Fruit fly (Drosophila melanogaster): ENCODE results near the gene DopEcR.

Gene DopEcR

DNA sequence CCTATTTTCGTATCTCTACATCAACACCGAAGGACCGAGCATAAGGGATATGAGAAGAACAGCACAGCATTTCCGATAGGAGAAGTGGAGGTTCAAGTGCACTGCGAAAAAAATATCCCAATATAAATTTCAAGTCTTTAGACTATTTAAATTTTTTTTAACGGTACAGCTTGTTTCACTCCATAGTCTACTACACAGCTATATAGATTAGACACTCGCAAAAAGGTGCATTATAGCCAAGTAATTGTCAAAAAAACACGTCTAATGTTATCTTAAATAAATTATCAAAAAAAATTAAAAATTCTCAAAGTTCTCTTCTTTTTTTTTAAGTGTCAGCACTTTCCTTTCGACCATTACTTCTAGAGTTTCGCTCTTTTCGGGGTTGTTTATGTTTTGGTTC, 1.3 kb downstream of the DopEcR start (continued):
- TF ChIP-seq CG6792 (GFP tag; optimal IDR thresholded peaks at IDR 0.05) = no peak
- no peak for TF ChIP-seq Eip93F (GFP tag; optimal IDR thresholded peaks at IDR 0.05)
- TF ChIP-seq net (GFP tag; optimal IDR thresholded peaks at IDR 0.05) = peak; percentile 27
- no peak for TF ChIP-seq CG16779 (tag; optimal IDR thresholded peaks at IDR 0.05)
- peak; percentile 37; the same call in 1 of the 3 replicates for TF ChIP-seq CG8119 (GFP tag; IDR thresholded peaks at IDR 0.05)
- peak; percentile 46 for TF ChIP-seq topi (GFP tag; optimal IDR thresholded peaks at IDR 0.05)
- no peak for TF ChIP-seq Hr38 (GFP tag; optimal IDR thresholded peaks at IDR 0.05)
- TF ChIP-seq Met (GFP tag; optimal IDR thresholded peaks at IDR 0.05) = peak; percentile 62
- no peak for TF ChIP-seq fd85E (GFP tag; optimal IDR thresholded peaks at IDR 0.05)
- peak; percentile 18 for TF ChIP-seq CG11762 (GFP tag; optimal IDR thresholded peaks at IDR 0.05; ENCODE audit: insufficient read depth)
- peak; percentile 44 for TF ChIP-seq pdm3 (GFP tag; optimal IDR thresholded peaks at IDR 0.05)
- TF ChIP-seq CG4318 (GFP tag; optimal IDR thresholded peaks at IDR 0.05) = peak; percentile 9
- TF ChIP-seq CG6276 (GFP tag; optimal IDR thresholded peaks at IDR 0.05) = no peak
- peak; percentile 48 for TF ChIP-seq Sox102F (GFP tag; optimal IDR thresholded peaks at IDR 0.05)
- no peak for TF ChIP-seq CG9139 (GFP tag; optimal IDR thresholded peaks at IDR 0.05)
- peak; percentile 43 for TF ChIP-seq CG3919 (GFP tag; optimal IDR thresholded peaks at IDR 0.05)
- peak; percentile 67 for TF ChIP-seq OdsH (GFP tag; optimal IDR thresholded peaks at IDR 0.05)
- no peak for TF ChIP-seq CG6163 (GFP tag; IDR thresholded peaks at IDR 0.05)
- peak; percentile 62 for TF ChIP-seq CG32006 (GFP tag; optimal IDR thresholded peaks at IDR 0.05)
- no peak for TF ChIP-seq Gug (GFP tag; IDR thresholded peaks at IDR 0.05)
- TF ChIP-seq Sox14 (GFP tag; optimal IDR thresholded peaks at IDR 0.05) = peak; percentile 31
- no peak for TF ChIP-seq fkh (GFP tag; optimal IDR thresholded peaks at IDR 0.05)
- peak; percentile 14 for TF ChIP-seq lz (GFP tag; optimal IDR thresholded peaks at IDR 0.05)
- TF ChIP-seq ss (GFP tag; optimal IDR thresholded peaks at IDR 0.05) = peak; percentile 19 to 54
- TF ChIP-seq eg (GFP tag; IDR thresholded peaks at IDR 0.05) = peak; percentile 24; the same call in 1 of the 3 replicates
- TF ChIP-seq fd59A (GFP tag; optimal IDR thresholded peaks at IDR 0.05) = peak; percentile 47
- no peak for TF ChIP-seq Blimp-1 (GFP tag; optimal IDR thresholded peaks at IDR 0.05)
- no peak for TF ChIP-seq dac (GFP tag; optimal IDR thresholded peaks at IDR 0.05)
- no peak for TF ChIP-seq salr (GFP tag; optimal IDR thresholded peaks at IDR 0.05)
- peak; percentile 40 for TF ChIP-seq CG8632 (GFP tag; optimal IDR thresholded peaks at IDR 0.05)
- TF ChIP-seq spab (GFP tag; optimal IDR thresholded peaks at IDR 0.05) = peak; percentile 35
- TF ChIP-seq acj6 (GFP tag; optimal IDR thresholded peaks at IDR 0.05) = peak; percentile 62
- TF ChIP-seq cyc (GFP tag; optimal IDR thresholded peaks at IDR 0.05) = peak; percentile 25
- peak; percentile 47 for TF ChIP-seq Hr4 (GFP tag; optimal IDR thresholded peaks at IDR 0.05)
- peak; percentile 89 for TF ChIP-seq Eip78C (GFP tag)
- peak; percentile 31 for TF ChIP-seq dsx (GFP tag; optimal IDR thresholded peaks at IDR 0.05; ENCODE audit: poor library complexity, severe bottlenecking)
- peak; percentile 41 for TF ChIP-seq CG34406 (GFP tag; optimal IDR thresholded peaks at IDR 0.05)

DNA sequence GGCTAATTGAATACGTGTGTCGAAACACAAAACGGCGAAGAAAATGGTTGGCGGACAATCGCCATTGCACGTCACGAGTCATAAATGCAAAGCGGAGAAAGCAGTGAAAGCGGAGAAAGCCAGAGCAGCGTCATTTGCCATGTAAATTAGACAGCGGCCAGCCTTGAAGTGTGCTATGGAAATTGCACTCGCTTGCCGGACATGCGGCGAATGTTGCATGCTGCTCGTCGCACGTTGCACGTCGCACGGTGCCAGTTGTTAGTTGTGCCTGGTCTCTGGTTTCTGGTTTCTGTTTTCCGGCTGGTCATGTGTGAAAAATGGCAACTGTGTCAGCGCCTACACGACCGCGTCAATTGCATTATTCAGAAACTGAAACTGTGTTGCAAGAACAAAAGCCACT, 2.7 kb downstream of the DopEcR start:
- TF ChIP-seq Eip78C (GFP tag) = no peak
- TF ChIP-seq CG6163 (GFP tag; IDR thresholded peaks at IDR 0.05) = no peak
- TF ChIP-seq esn (GFP tag; optimal IDR thresholded peaks at IDR 0.05) = no peak
- TF ChIP-seq salr (GFP tag; optimal IDR thresholded peaks at IDR 0.05) = no peak
- no peak for TF ChIP-seq CG8319 (GFP tag; optimal IDR thresholded peaks at IDR 0.05)
- TF ChIP-seq Hr39 (GFP tag; optimal IDR thresholded peaks at IDR 0.05) = no peak
- TF ChIP-seq cyc (GFP tag; optimal IDR thresholded peaks at IDR 0.05) = no peak
- TF ChIP-seq Hr4 (GFP tag; optimal IDR thresholded peaks at IDR 0.05) = no peak
- no peak for TF ChIP-seq CG11294 (GFP tag; IDR thresholded peaks at IDR 0.05)
- no peak for TF ChIP-seq CG31627 (GFP tag; optimal IDR thresholded peaks at IDR 0.05)

Data from whole organism, prepupa.